Worm (Caenorhabditis elegans) whole organism, young adult: ENCODE measurements around the gene nlp-27.

Experiments
- B0261.1 ChIP-seq: sonication (generic microtip); optimal IDR thresholded peaks from 2 replicates; lab custom pipeline; 2016; ENCODE audit warnings: mild to moderate bottlenecking, missing genetic modification characterization, moderate library complexity, missing compliant biosample characterization
- F52B5.7 ChIP-seq: sonication (generic microtip); optimal IDR thresholded peaks from 2 replicates; lab custom pipeline; 2016; ENCODE audit warnings: mild to moderate bottlenecking, missing genetic modification characterization, missing compliant biosample characterization
- lsl-1 ChIP-seq: fragments of 200-800 bp; sonication (Bioruptor generic); optimal IDR thresholded peaks from 2 replicates; lab custom pipeline; 2018; ENCODE audit warnings: mild to moderate bottlenecking, missing genetic modification characterization, moderate library complexity, missing compliant biosample characterization
- nhr-90 ChIP-seq: sonication (generic microtip); optimal IDR thresholded peaks from 2 replicates; lab custom pipeline; 2016; ENCODE audit warnings: missing genotype, mild to moderate bottlenecking, missing genetic modification characterization, missing compliant biosample characterization
- snpc-1.3 ChIP-seq: sonication (generic microtip); optimal IDR thresholded peaks from 2 replicates; lab custom pipeline; 2017; ENCODE audit warnings: missing genetic modification characterization, mild to moderate bottlenecking, missing compliant biosample characterization, antibody characterized with exemption, moderate library complexity, missing genotype, missing genetic modification reagents; ENCODE audit not compliant: insufficient read depth

- TF ChIP-seq F52B5.7 (tag; lab: Kevin White, UChicago), result no peak
- TF ChIP-seq lsl-1 (GFP tag; lab: Kevin White, UChicago), result no peak
- TF ChIP-seq B0261.1 (tag; lab: Kevin White, UChicago), result no peak
- TF ChIP-seq nhr-90 (tag; lab: Kevin White, UChicago), result no peak
- TF ChIP-seq snpc-1.3 (tag; lab: Kevin White, UChicago), result no peak
These were observed at the start of gene nlp-27 for ce11 chrV:3989070-3989469.
